Worm (Caenorhabditis elegans) whole organism, midembryonic: ENCODE results near the gene Y5H2A.4.
"Not testable (repeated sequence)": the region's sequence is repeated elsewhere in the genome, so short reads cannot be mapped to it uniquely, and the experiment has no call there.

Source experiments
- T22C8.4 ChIP-seq: fragments of 200-800 bp; sonication (Bioruptor generic); IDR thresholded peaks from 2 replicates; pipeline ENCODE4 v1.3.6; 2022; ENCODE audit warnings: missing genetic modification characterization, missing compliant biosample characterization
- cog-1 ChIP-seq: sonication (generic microtip); optimal IDR thresholded peaks from 2 replicates; lab custom pipeline; 2016; ENCODE audit warnings: missing genetic modification characterization, missing compliant biosample characterization
- flt-1 ChIP-seq: fragments of 200-800 bp; sonication (Bioruptor generic); IDR thresholded peaks from 2 replicates; pipeline ENCODE4 v1.3.6; 2022; ENCODE audit warnings: missing genetic modification characterization, missing compliant biosample characterization
- klf-2 ChIP-seq: fragments of 200-800 bp; sonication (Bioruptor generic); conservative IDR thresholded peaks from 2 replicates; pipeline ENCODE4 v1.3.6; 2022; ENCODE audit warnings: missing genetic modification reagents, missing genetic modification characterization, missing compliant biosample characterization
- med-1 ChIP-seq: sonication (generic microtip); optimal IDR thresholded peaks from 2 replicates; lab custom pipeline; 2017; ENCODE audit warnings: missing genetic modification characterization, mild to moderate bottlenecking, missing compliant biosample characterization, antibody characterized with exemption, missing genetic modification reagents; ENCODE audit not compliant: insufficient read depth
- ref-1 ChIP-seq: fragments of 200-800 bp; sonication (Bioruptor generic); conservative IDR thresholded peaks from 2 replicates; pipeline ENCODE4 v1.3.6; 2022; ENCODE audit warnings: missing genetic modification reagents, missing genetic modification characterization, missing compliant biosample characterization
- tab-1 ChIP-seq: fragments of 200-800 bp; sonication (Bioruptor generic); IDR thresholded peaks from 2 replicates; pipeline ENCODE4 v1.3.6; 2022; ENCODE audit warnings: missing genetic modification characterization, missing compliant biosample characterization
- ztf-23 ChIP-seq: fragments of 200-800 bp; sonication (Bioruptor generic); IDR thresholded peaks from 2 replicates; pipeline ENCODE4 v1.3.6; 2022; ENCODE audit warnings: missing genetic modification reagents, missing genetic modification characterization, missing compliant biosample characterization
- ztf-29 ChIP-seq: fragments of 200-800 bp; sonication (Bioruptor generic); IDR thresholded peaks from 2 replicates; pipeline ENCODE4 v1.3.6; 2022; ENCODE audit warnings: missing genetic modification reagents, missing genetic modification characterization, missing compliant biosample characterization

Y5H2A.4 gene

ce11 chrV:2264455-2264854, 9.7 kb downstream of the Y5H2A.4 start, which contains the start of gene nhr-183:
Gene nhr-183, minus strand, starts transcription at chrV:2264634.
- TF ChIP-seq ztf-29 (GFP tag; lab: Robert Waterston, UW) (no peak), flt-1 (GFP tag; lab: Robert Waterston, UW) (no peak), T22C8.4 (no peak), med-1 (no peak), ref-1 (GFP tag; lab: Robert Waterston, UW) (no peak), ztf-23 (GFP tag; lab: Robert Waterston, UW) (no peak), cog-1 (tag; lab: Kevin White, UChicago) (no peak), tab-1 (no peak), klf-2 (GFP tag; lab: Robert Waterston, UW) (no peak)

- no peak for TF ChIP-seq flt-1 (GFP tag; lab: Robert Waterston, UW)
- no peak for TF ChIP-seq ztf-23 (GFP tag; lab: Robert Waterston, UW)
- no peak for TF ChIP-seq cog-1 (tag; lab: Kevin White, UChicago)
- no peak for TF ChIP-seq ztf-29 (GFP tag; lab: Robert Waterston, UW)
- TF ChIP-seq T22C8.4, result no peak
- TF ChIP-seq tab-1, result no peak
- TF ChIP-seq ref-1 (GFP tag; lab: Robert Waterston, UW), result no peak
- no peak for TF ChIP-seq klf-2 (GFP tag; lab: Robert Waterston, UW)
- no peak for TF ChIP-seq med-1
Measured at ce11 chrV:2260660-2261059, 13.5 kb downstream of the Y5H2A.4 start, which contains the start of gene F41B5.12. Gene F41B5.12, plus strand, starts transcription at chrV:2260960.

- TF ChIP-seq ztf-29 (GFP tag; lab: Robert Waterston, UW) (no peak), ref-1 (GFP tag; lab: Robert Waterston, UW) (no peak), cog-1 (tag; lab: Kevin White, UChicago) (no peak), tab-1 (no peak), klf-2 (GFP tag; lab: Robert Waterston, UW) (no peak), med-1 (no peak), ztf-23 (GFP tag; lab: Robert Waterston, UW) (no peak), flt-1 (GFP tag; lab: Robert Waterston, UW) (no peak), T22C8.4 (no peak)
Measured at ce11 chrV:2259750-2260149, 14.4 kb downstream of the Y5H2A.4 start, which contains the start of gene nhr-182. Gene nhr-182, minus strand, starts transcription at chrV:2259927.

- TF ChIP-seq tab-1; flt-1 (GFP tag; lab: Robert Waterston, UW); ztf-23 (GFP tag; lab: Robert Waterston, UW): not testable (repeated sequence)
Measured at ce11 chrV:2255191-2255590, 19.0 kb downstream of the Y5H2A.4 start, which contains the start of gene F41B5.1. Gene F41B5.1, plus strand, starts transcription at chrV:2255533.

- TF ChIP-seq klf-2 (GFP tag; lab: Robert Waterston, UW) (no peak), ztf-23 (GFP tag; lab: Robert Waterston, UW) (no peak), ztf-29 (GFP tag; lab: Robert Waterston, UW) (no peak), ref-1 (GFP tag; lab: Robert Waterston, UW) (no peak), cog-1 (tag; lab: Kevin White, UChicago) (no peak), med-1 (no peak), tab-1 (no peak), flt-1 (GFP tag; lab: Robert Waterston, UW) (no peak), T22C8.4 (no peak)
Measured at ce11 chrV:2254553-2255124, 19.5 kb downstream of the Y5H2A.4 start, which contains the start of gene str-253. Gene str-253, minus strand, starts transcription at chrV:2254603.

- TF ChIP-seq ref-1 (GFP tag; lab: Robert Waterston, UW), result no peak
- no peak for TF ChIP-seq T22C8.4
- TF ChIP-seq flt-1 (GFP tag; lab: Robert Waterston, UW), result no peak
- no peak for TF ChIP-seq ztf-29 (GFP tag; lab: Robert Waterston, UW)
- no peak for TF ChIP-seq med-1
- TF ChIP-seq cog-1 (tag; lab: Kevin White, UChicago), result no peak
- TF ChIP-seq ztf-23 (GFP tag; lab: Robert Waterston, UW), result no peak
Measured at ce11 chrV:2251774-2252173, 22.4 kb downstream of the Y5H2A.4 start.

ce11 chrV:2250126-2250590, 24.0 kb downstream of the Y5H2A.4 start, which contains the start of gene cyp-33C7:
Gene cyp-33C7, plus strand, starts transcription at chrV:2250540.
- TF ChIP-seq flt-1 (GFP tag; lab: Robert Waterston, UW) (no peak), cog-1 (tag; lab: Kevin White, UChicago) (no peak), ztf-29 (GFP tag; lab: Robert Waterston, UW) (no peak), klf-2 (GFP tag; lab: Robert Waterston, UW) (no peak), T22C8.4 (no peak), ref-1 (GFP tag; lab: Robert Waterston, UW) (no peak), ztf-23 (GFP tag; lab: Robert Waterston, UW) (no peak), tab-1 (no peak), med-1 (no peak)

- TF ChIP-seq ztf-23 (GFP tag; lab: Robert Waterston, UW) (no peak), tab-1 (no peak), ztf-29 (GFP tag; lab: Robert Waterston, UW) (no peak), klf-2 (GFP tag; lab: Robert Waterston, UW) (no peak), cog-1 (tag; lab: Kevin White, UChicago) (no peak), med-1 (no peak), T22C8.4 (no peak)
Measured at ce11 chrV:2249310-2249709, 24.8 kb downstream of the Y5H2A.4 start, which contains the start of gene cyp-33C6. Gene cyp-33C6, minus strand, starts transcription at chrV:2249410.

ce11 chrV:2244751-2245150, 29.4 kb downstream of the Y5H2A.4 start, which contains the start of gene cyp-33C5:
Gene cyp-33C5, plus strand, starts transcription at chrV:2245004.
- no peak for TF ChIP-seq cog-1 (tag; lab: Kevin White, UChicago)

- TF ChIP-seq klf-2 (GFP tag; lab: Robert Waterston, UW) (no peak), tab-1 (no peak), flt-1 (GFP tag; lab: Robert Waterston, UW) (no peak), ref-1 (GFP tag; lab: Robert Waterston, UW) (no peak), ztf-23 (GFP tag; lab: Robert Waterston, UW) (no peak), med-1 (no peak), cog-1 (tag; lab: Kevin White, UChicago) (no peak), ztf-29 (GFP tag; lab: Robert Waterston, UW) (no peak), T22C8.4 (no peak)
Measured at ce11 chrV:2242630-2243029, 31.5 kb downstream of the Y5H2A.4 start, which contains the start of gene cyp-33C3. Gene cyp-33C3, plus strand, starts transcription at chrV:2242778.
